Fruit fly (Drosophila melanogaster): Measurements from ENCODE around the gene Cox10.

DNA sequence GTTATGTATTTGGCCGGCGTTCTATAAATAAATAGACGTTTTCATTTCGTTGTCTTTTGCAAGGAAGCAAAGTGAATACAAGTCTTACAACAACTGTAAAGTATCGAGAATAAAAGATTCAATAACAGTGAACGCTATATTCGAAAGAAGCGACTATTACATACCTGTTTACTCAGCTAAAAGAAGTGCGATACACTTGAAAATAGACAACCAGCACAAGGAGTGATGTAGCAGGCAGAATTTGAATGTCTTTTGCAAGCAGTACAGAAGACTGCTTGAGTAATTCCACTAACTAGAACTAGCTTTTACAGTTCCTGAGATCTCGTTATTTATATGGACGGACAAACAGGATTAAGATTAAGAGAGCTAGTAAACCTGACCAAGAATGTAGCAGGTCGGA lies 33.0 kb upstream of the Cox10 start:
- TF ChIP-seq CG34406 (GFP tag; optimal IDR thresholded peaks at IDR 0.05) (no peak), Met (GFP tag; optimal IDR thresholded peaks at IDR 0.05) (no peak), esn (GFP tag; optimal IDR thresholded peaks at IDR 0.05) (no peak), Hr4 (GFP tag; optimal IDR thresholded peaks at IDR 0.05) (no peak), CG8119 (GFP tag; IDR thresholded peaks at IDR 0.05) (no peak), Eip75B (GFP tag; optimal IDR thresholded peaks at IDR 0.05) (no peak), fd85E (GFP tag; optimal IDR thresholded peaks at IDR 0.05) (no peak)

Measured in whole organism, prepupa.